Worm (Caenorhabditis elegans) whole organism, early embryonic: ENCODE measurements around the gene F44E7.7.

Experiments
- F13C5.2 ChIP-seq: sonication (generic microtip); optimal IDR thresholded peaks from 2 replicates; lab custom pipeline; 2017; ENCODE audit warnings: mild to moderate bottlenecking, missing genetic modification characterization, inconsistent platforms, missing compliant biosample characterization
- ama-1 ChIP-seq: fragments of 150-350 bp; optimal IDR thresholded peaks from 2 replicates; lab custom pipeline; 2014
- ceh-36 ChIP-seq: sonication (generic microtip); optimal IDR thresholded peaks from 2 replicates; lab custom pipeline; 2016; ENCODE audit warnings: missing genetic modification characterization, inconsistent platforms, missing compliant biosample characterization
- ets-7 ChIP-seq: sonication (generic microtip); optimal IDR thresholded peaks from 2 replicates; lab custom pipeline; 2016; ENCODE audit warnings: missing genotype, missing genetic modification characterization, missing compliant biosample characterization
- flt-1 ChIP-seq: fragments of 200-800 bp; sonication (Bioruptor generic); IDR thresholded peaks from 2 replicates; pipeline ENCODE4 v1.3.6; 2022; ENCODE audit warnings: missing genetic modification characterization, missing compliant biosample characterization
- pes-1 ChIP-seq: fragments of 200-800 bp; sonication (Bioruptor generic); IDR thresholded peaks from 2 replicates; pipeline ENCODE4 v1.3.6; 2022; ENCODE audit warnings: missing genetic modification reagents, missing genetic modification characterization, missing compliant biosample characterization
- sea-1 ChIP-seq: fragments of 200-800 bp; sonication (Bioruptor generic); conservative IDR thresholded peaks from 2 replicates; pipeline ENCODE4 v1.3.6; 2022; ENCODE audit warnings: missing genetic modification characterization, missing compliant biosample characterization
- tra-4 ChIP-seq: sonication (generic microtip); optimal IDR thresholded peaks from 2 replicates; lab custom pipeline; 2017; ENCODE audit warnings: missing genetic modification characterization, missing compliant biosample characterization

DNA sequence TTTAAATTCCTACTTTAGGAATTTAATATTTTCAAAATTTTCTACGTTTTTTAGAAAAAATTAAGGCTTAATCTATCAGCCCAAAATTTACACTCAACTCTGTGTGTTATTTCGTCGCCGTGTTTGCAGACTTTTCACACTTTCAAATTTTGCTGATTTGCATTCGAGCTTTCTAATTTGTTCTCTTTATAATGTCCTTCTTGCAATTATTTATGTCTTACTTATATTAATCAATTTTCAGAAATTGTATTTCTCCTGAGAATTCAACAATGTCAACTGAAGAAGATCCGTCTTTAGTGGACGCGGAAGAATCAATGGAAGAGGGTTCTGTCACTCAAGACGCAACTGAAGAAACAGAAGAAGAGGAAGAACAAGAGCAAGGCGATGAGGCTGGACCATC lies 41.3 kb upstream of the F44E7.7 start, which contains the start of gene let-418:
- TF ChIP-seq F13C5.2 (tag; lab: Kevin White, UChicago), result no peak
- TF ChIP-seq ama-1 (lab: Kevin White, UChicago), result no peak
- no peak for TF ChIP-seq tra-4 (tag; lab: Kevin White, UChicago)
- no peak for TF ChIP-seq sea-1 (GFP tag; lab: Robert Waterston, UW)
- TF ChIP-seq flt-1 (GFP tag; lab: Robert Waterston, UW), result no peak
- TF ChIP-seq ceh-36 (tag; lab: Kevin White, UChicago), result no peak
- no peak for TF ChIP-seq ets-7 (tag; lab: Kevin White, UChicago)
- TF ChIP-seq pes-1, result no peak
